Fruit fly (Drosophila melanogaster): ENCODE measurements around the gene Hip14.

Gene Hip14

DNA sequence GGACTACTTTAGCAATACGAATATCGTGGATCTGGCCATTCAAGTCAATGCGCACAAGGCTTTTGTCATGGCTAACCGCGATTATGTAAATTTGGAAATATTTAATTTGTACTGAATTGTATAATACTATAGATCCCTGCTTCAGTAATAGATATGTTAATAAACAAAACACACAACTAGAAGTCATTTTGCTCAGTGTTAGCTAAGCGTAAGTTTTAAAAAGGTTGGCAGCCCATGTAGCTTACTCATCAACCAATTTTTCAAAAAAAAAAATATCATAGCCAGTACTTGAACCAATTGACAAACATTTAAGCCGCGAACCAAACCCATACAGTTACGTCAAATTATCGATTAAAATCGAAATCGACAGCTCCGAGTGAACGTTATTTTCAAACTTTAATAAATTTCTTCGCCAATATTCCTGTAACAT lies 49.0 kb downstream of the Hip14 start (continued):
- TF ChIP-seq CG11902 (GFP tag; optimal IDR thresholded peaks at IDR 0.05) (peak; percentile 17), Hr4 (GFP tag; optimal IDR thresholded peaks at IDR 0.05) (peak; percentile 78), CG10631 (GFP tag; optimal IDR thresholded peaks at IDR 0.05) (peak; percentile 65), Ets21C (GFP tag; optimal IDR thresholded peaks at IDR 0.05) (peak; percentile 43), OdsH (GFP tag; optimal IDR thresholded peaks at IDR 0.05) (peak; percentile 70), CG7368 (GFP tag; optimal IDR thresholded peaks at IDR 0.05) (peak; percentile 50), acj6 (GFP tag; optimal IDR thresholded peaks at IDR 0.05) (peak; percentile 66), Sox102F (GFP tag; optimal IDR thresholded peaks at IDR 0.05) (peak; percentile 76), fd59A (GFP tag; optimal IDR thresholded peaks at IDR 0.05) (peak; percentile 39), topi (GFP tag; optimal IDR thresholded peaks at IDR 0.05) (peak; percentile 65), Eip75B (GFP tag; optimal IDR thresholded peaks at IDR 0.05) (peak; percentile 84), CG3032 (tag; optimal IDR thresholded peaks at IDR 0.05) (peak; percentile 74), CG6808 (GFP tag; optimal IDR thresholded peaks at IDR 0.05) (peak; percentile 70), Blimp-1 (GFP tag; optimal IDR thresholded peaks at IDR 0.05) (peak; percentile 37), Hr38 (GFP tag; optimal IDR thresholded peaks at IDR 0.05) (no peak), esn (GFP tag; optimal IDR thresholded peaks at IDR 0.05) (peak; percentile 78), CG34406 (GFP tag; optimal IDR thresholded peaks at IDR 0.05) (peak; percentile 74), Lpt (GFP tag; optimal IDR thresholded peaks at IDR 0.05) (peak; percentile 72), svp (GFP tag) (peak; percentile 88), Hr39 (GFP tag; optimal IDR thresholded peaks at IDR 0.05) (peak; percentile 78), CG8119 (GFP tag; IDR thresholded peaks at IDR 0.05) (peak; percentile 82; the same call in 2 of the 3 replicates), CG31627 (GFP tag; optimal IDR thresholded peaks at IDR 0.05) (peak; percentile 73), Smox (GFP tag; optimal IDR thresholded peaks at IDR 0.05) (peak; percentile 78)

DNA sequence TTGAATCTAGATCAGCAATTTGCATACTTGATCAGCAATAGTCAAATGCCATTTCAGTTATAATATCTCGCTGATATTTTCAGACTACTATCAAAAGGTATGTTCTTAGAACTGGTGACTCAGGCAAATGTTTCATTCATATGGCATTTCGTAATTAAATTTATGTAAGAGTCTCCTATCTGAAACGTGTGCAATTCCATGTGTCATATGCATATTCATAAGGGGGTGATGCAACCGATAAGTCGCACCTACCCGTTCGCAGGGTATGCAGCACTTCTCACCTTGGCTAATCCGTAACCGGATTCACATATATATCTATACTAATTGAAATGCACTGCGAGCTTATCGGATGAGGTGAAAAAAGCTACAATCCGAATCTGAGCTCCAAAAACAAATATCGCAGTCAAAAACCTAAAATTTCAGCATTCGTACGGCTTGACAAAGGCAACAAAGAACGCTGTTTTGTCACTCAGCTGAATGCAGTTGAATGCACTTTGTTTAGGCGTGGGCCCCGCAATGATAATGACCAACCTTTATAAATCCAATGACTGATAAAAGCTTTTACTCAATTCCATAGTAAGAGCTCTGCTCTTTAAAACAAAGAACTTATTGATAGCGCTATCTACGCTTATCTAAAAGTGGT lies 49.8 kb downstream of the Hip14 start:
- TF ChIP-seq ss (GFP tag; optimal IDR thresholded peaks at IDR 0.05) (peak; percentile 2 to 53), topi (GFP tag; optimal IDR thresholded peaks at IDR 0.05) (peak; percentile 59), vri (GFP tag; optimal IDR thresholded peaks at IDR 0.05) (peak; percentile 98), Eip93F (GFP tag; optimal IDR thresholded peaks at IDR 0.05) (peak; percentile 92), CG6276 (GFP tag; optimal IDR thresholded peaks at IDR 0.05) (peak; percentile 1), CG9139 (GFP tag; optimal IDR thresholded peaks at IDR 0.05) (no peak), CG32006 (GFP tag; optimal IDR thresholded peaks at IDR 0.05) (peak; percentile 19), svp (GFP tag) (peak; percentile 74), CG7368 (GFP tag; optimal IDR thresholded peaks at IDR 0.05) (no peak), Smox (GFP tag; optimal IDR thresholded peaks at IDR 0.05) (no peak), Sox14 (GFP tag; optimal IDR thresholded peaks at IDR 0.05) (peak; percentile 77), CG6808 (GFP tag; optimal IDR thresholded peaks at IDR 0.05) (peak; percentile 20), CG10669 (GFP tag; optimal IDR thresholded peaks at IDR 0.05) (no peak), CG34406 (GFP tag; optimal IDR thresholded peaks at IDR 0.05) (peak; percentile 17), Gug (GFP tag; IDR thresholded peaks at IDR 0.05) (0 out of 2 replicates have a peak, but pooled peaks have one; percentile 18), achi (GFP tag; optimal IDR thresholded peaks at IDR 0.05) (no peak), spab (GFP tag; optimal IDR thresholded peaks at IDR 0.05) (no peak), pdm3 (GFP tag; optimal IDR thresholded peaks at IDR 0.05) (no peak), Met (GFP tag; optimal IDR thresholded peaks at IDR 0.05) (peak; percentile 32), cyc (GFP tag; optimal IDR thresholded peaks at IDR 0.05) (peak; percentile 10), Eip78C (GFP tag) (peak; percentile 87), fd85E (GFP tag; optimal IDR thresholded peaks at IDR 0.05) (peak; percentile 10), eg (GFP tag; IDR thresholded peaks at IDR 0.05) (peak; percentile 77), CG6163 (GFP tag; IDR thresholded peaks at IDR 0.05) (peak; percentile 68; the same call in 1 of the 3 replicates), CG8319 (GFP tag; optimal IDR thresholded peaks at IDR 0.05) (peak; percentile 2), Eip75B (GFP tag; optimal IDR thresholded peaks at IDR 0.05) (peak; percentile 41), Sox102F (GFP tag; optimal IDR thresholded peaks at IDR 0.05) (peak; percentile 4), fd59A (GFP tag; optimal IDR thresholded peaks at IDR 0.05) (no peak), CG8119 (GFP tag; IDR thresholded peaks at IDR 0.05) (peak; percentile 50; the same call in 2 of the 3 replicates), CG3919 (GFP tag; optimal IDR thresholded peaks at IDR 0.05) (peak; percentile 21), Ets96B (tag; optimal IDR thresholded peaks at IDR 0.05) (peak; percentile 19), dsx (GFP tag; optimal IDR thresholded peaks at IDR 0.05; ENCODE audit: poor library complexity, severe bottlenecking) (peak; percentile 24), CG11902 (GFP tag; optimal IDR thresholded peaks at IDR 0.05) (peak; percentile 4), Hr4 (GFP tag; optimal IDR thresholded peaks at IDR 0.05) (peak; percentile 18), acj6 (GFP tag; optimal IDR thresholded peaks at IDR 0.05) (no peak), CG15336 (GFP tag; IDR thresholded peaks at IDR 0.05) (0 out of 2 replicates have a peak, but pooled peaks have one; percentile 11)
